Fruit fly (Drosophila melanogaster) whole organism, embryonic: Measurements from ENCODE around the gene CG10064.
A peak's percentile ranks its signal among the peaks of the same experiment; 100 is the strongest.

Source experiments
- CG10274 ChIP-seq: fragments of 200-800 bp; sonication (Bioruptor generic); optimal IDR thresholded peaks from 3 replicates; lab custom pipeline; 2017; ENCODE audit warnings: missing biosample characterization, mild to moderate bottlenecking, missing genetic modification characterization
- CG10366 ChIP-seq: fragments of 200-800 bp; sonication (Bioruptor generic); IDR thresholded peaks from 2 replicates; pipeline ENCODE4 v1.3.6; 2022; ENCODE audit warnings: missing biosample characterization, missing genetic modification characterization
- CG10462 ChIP-seq: fragments of 200-800 bp; sonication (Bioruptor generic); optimal IDR thresholded peaks from 2 replicates; lab custom pipeline; 2016; ENCODE audit warnings: missing biosample characterization, missing genetic modification characterization
- CG11696 ChIP-seq: fragments of 200-800 bp; sonication (Bioruptor generic); IDR thresholded peaks from 2 replicates; pipeline ENCODE4 v1.3.6; 2022; ENCODE audit warnings: missing biosample characterization, missing genetic modification characterization
- CG11723 ChIP-seq: fragments of 200-800 bp; sonication (Bioruptor generic); optimal IDR thresholded peaks from 2 replicates; lab custom pipeline; 2017; ENCODE audit warnings: missing biosample characterization, mild to moderate bottlenecking, missing genetic modification characterization
- CG12236 ChIP-seq: fragments of 200-800 bp; sonication (Bioruptor generic); optimal IDR thresholded peaks from 2 replicates; lab custom pipeline; 2016; ENCODE audit warnings: missing biosample characterization, missing genetic modification characterization
- CG16779 ChIP-seq: fragments of 200-800 bp; sonication (Bioruptor generic); IDR thresholded peaks from 2 replicates; pipeline ENCODE4 v1.3.6; 2022; ENCODE audit warnings: missing biosample characterization, missing genetic modification characterization
- CG16813 ChIP-seq: fragments of 200-800 bp; sonication (Bioruptor generic); IDR thresholded peaks from 3 replicates; pipeline ENCODE4 v1.3.6; 2022; ENCODE audit warnings: missing biosample characterization, missing genetic modification characterization; ENCODE audit not compliant: partially characterized antibody
- CG17361 ChIP-seq: fragments of 200-800 bp; sonication (Bioruptor generic); IDR thresholded peaks from 3 replicates; pipeline ENCODE4 v1.3.6; 2022; ENCODE audit warnings: missing biosample characterization, missing genetic modification characterization
- CG1792 ChIP-seq: fragments of 200-800 bp; sonication (Bioruptor generic); optimal IDR thresholded peaks from 2 replicates; lab custom pipeline; 2016; ENCODE audit warnings: missing biosample characterization, missing genetic modification characterization
- CG18764 ChIP-seq: fragments of 200-800 bp; sonication (Bioruptor generic); optimal IDR thresholded peaks from 3 replicates; lab custom pipeline; 2016; ENCODE audit warnings: missing biosample characterization, missing genetic modification characterization
- CG2199 ChIP-seq: fragments of 200-800 bp; sonication (Bioruptor generic); IDR thresholded peaks from 3 replicates; pipeline ENCODE4 v1.3.6; 2022; ENCODE audit warnings: missing biosample characterization, missing genetic modification characterization
- CG2678 ChIP-seq: fragments of 200-800 bp; sonication (Bioruptor generic); optimal IDR thresholded peaks from 3 replicates; lab custom pipeline; 2019; ENCODE audit warnings: missing biosample characterization, mild to moderate bottlenecking, missing genetic modification characterization, moderate library complexity
- CG34422 ChIP-seq: fragments of 200-800 bp; sonication (Bioruptor generic); IDR thresholded peaks from 3 replicates; pipeline ENCODE4 v1.3.6; 2022; ENCODE audit warnings: missing biosample characterization, missing genetic modification characterization
- CG4730 ChIP-seq: fragments of 200-800 bp; sonication (Bioruptor generic); IDR thresholded peaks from 2 replicates; pipeline ENCODE4 v1.3.6; 2022; ENCODE audit warnings: missing biosample characterization, missing genetic modification characterization
- CG6254 ChIP-seq: fragments of 200-800 bp; sonication (Bioruptor generic); optimal IDR thresholded peaks from 3 replicates; lab custom pipeline; 2017; ENCODE audit warnings: mild to moderate bottlenecking, missing biosample characterization, missing genetic modification reagents, missing genetic modification characterization
- CG7786 ChIP-seq: fragments of 200-800 bp; sonication (Bioruptor generic); optimal IDR thresholded peaks from 2 replicates; lab custom pipeline; 2016; ENCODE audit warnings: missing biosample characterization, missing genetic modification characterization
- CG7963 ChIP-seq: fragments of 200-800 bp; sonication (Bioruptor generic); IDR thresholded peaks from 3 replicates; pipeline ENCODE4 v1.3.6; 2022; ENCODE audit warnings: missing biosample characterization, missing genetic modification characterization; ENCODE audit not compliant: partially characterized antibody
- CG9215 ChIP-seq: fragments of 200-800 bp; sonication (Bioruptor generic); IDR thresholded peaks from 2 replicates; pipeline ENCODE4 v1.3.6; 2022; ENCODE audit warnings: missing biosample characterization, missing genetic modification characterization
- CG9932 ChIP-seq: fragments of 200-800 bp; sonication (Bioruptor generic); IDR thresholded peaks from 2 replicates; pipeline ENCODE4 v1.3.6; 2022; ENCODE audit warnings: missing biosample characterization, missing genetic modification characterization
- CkIIα-i1 ChIP-seq: fragments of 200-800 bp; sonication (Bioruptor generic); IDR thresholded peaks from 2 replicates; pipeline ENCODE4 v1.3.6; 2022; ENCODE audit warnings: missing biosample characterization, missing genetic modification characterization
- Doc2 ChIP-seq: fragments of 200-800 bp; sonication (Bioruptor generic); IDR thresholded peaks from 2 replicates; pipeline ENCODE4 v1.3.6; 2022; ENCODE audit warnings: missing biosample characterization, missing genetic modification characterization
- Fer3 ChIP-seq: fragments of 200-800 bp; sonication (Bioruptor generic); optimal IDR thresholded peaks from 2 replicates; lab custom pipeline; 2018; ENCODE audit warnings: missing biosample characterization, mild to moderate bottlenecking, missing genetic modification characterization, moderate library complexity
- H15 ChIP-seq: fragments of 200-800 bp; sonication (Bioruptor generic); IDR thresholded peaks from 3 replicates; pipeline ENCODE4 v1.3.6; 2022; ENCODE audit warnings: missing biosample characterization, missing genetic modification characterization
- HLH4C ChIP-seq: fragments of 200-800 bp; sonication (Bioruptor generic); IDR thresholded peaks from 3 replicates; pipeline ENCODE4 v1.3.6; 2022; ENCODE audit warnings: missing biosample characterization, missing genetic modification characterization; ENCODE audit not compliant: partially characterized antibody
- Hey ChIP-seq: fragments of 200-800 bp; sonication (Bioruptor generic); optimal IDR thresholded peaks from 3 replicates; lab custom pipeline; 2018; ENCODE audit warnings: missing biosample characterization, mild to moderate bottlenecking, missing genetic modification characterization
- Jarid2 ChIP-seq: fragments of 200-800 bp; sonication (Bioruptor generic); optimal IDR thresholded peaks from 3 replicates; lab custom pipeline; 2017; ENCODE audit warnings: mild to moderate bottlenecking, missing biosample characterization, missing genetic modification reagents, missing genetic modification characterization
- Kr ChIP-seq: fragments of 200-800 bp; sonication (Bioruptor generic); optimal IDR thresholded peaks from 2 replicates; lab custom pipeline; 2017; ENCODE audit warnings: missing biosample characterization, mild to moderate bottlenecking, missing genetic modification characterization
- Ssrp ChIP-seq: fragments of 200-800 bp; sonication (Bioruptor generic); optimal IDR thresholded peaks from 2 replicates; lab custom pipeline; 2018; ENCODE audit warnings: missing biosample characterization, mild to moderate bottlenecking, missing genetic modification characterization, moderate library complexity
- az2 ChIP-seq: fragments of 200-800 bp; sonication (Bioruptor generic); optimal IDR thresholded peaks from 3 replicates; lab custom pipeline; 2016; ENCODE audit warnings: missing biosample characterization, missing genetic modification characterization
- br ChIP-seq: fragments of >200 bp; optimal IDR thresholded peaks from 2 replicates; lab custom pipeline; 2017
- corto ChIP-seq: fragments of 200-800 bp; sonication (Bioruptor generic); optimal IDR thresholded peaks from 2 replicates; lab custom pipeline; 2016; ENCODE audit warnings: missing biosample characterization, mild to moderate bottlenecking, missing genetic modification characterization, moderate library complexity
- croc ChIP-seq: fragments of 200-800 bp; sonication (Bioruptor generic); conservative IDR thresholded peaks from 3 replicates; pipeline ENCODE4 v1.3.6; 2022; ENCODE audit warnings: missing biosample characterization, missing genetic modification characterization
- disco-r ChIP-seq: fragments of 200-800 bp; sonication (Bioruptor generic); optimal IDR thresholded peaks from 2 replicates; lab custom pipeline; 2016; ENCODE audit warnings: missing biosample characterization, missing genetic modification characterization
- gsb-n ChIP-seq: fragments of 200-800 bp; sonication (Bioruptor generic); optimal IDR thresholded peaks from 3 replicates; lab custom pipeline; 2018; ENCODE audit warnings: missing biosample characterization, mild to moderate bottlenecking, missing genetic modification characterization
- gt ChIP-seq: fragments of 200-800 bp; sonication (Bioruptor generic); IDR thresholded peaks from 2 replicates; pipeline ENCODE4 v1.3.6; 2022; ENCODE audit warnings: missing biosample characterization, missing genetic modification characterization
- hb ChIP-seq: fragments of 200-800 bp; sonication (Bioruptor generic); IDR thresholded peaks from 3 replicates; pipeline ENCODE4 v1.3.6; 2022; ENCODE audit warnings: missing biosample characterization, missing genetic modification characterization; ENCODE audit not compliant: partially characterized antibody
- lov ChIP-seq, 2 experiments: fragments of 200-800 bp in 1 of 2; fragments of >200 bp in 1 of 2; sonication (Bioruptor generic) in 1 of 2; IDR thresholded peaks in 1 of 2; optimal IDR thresholded peaks in 1 of 2; 2 replicates in 1 of 2; 3 replicates in 1 of 2; pipeline versions ENCODE4 v1.3.6 to Lab custom; 2017 to 2022; ENCODE audit warnings: missing biosample characterization in 1 of 2, missing genetic modification characterization in 1 of 2
- mam ChIP-seq: fragments of 200-800 bp; sonication (Bioruptor generic); optimal IDR thresholded peaks from 3 replicates; lab custom pipeline; 2016; ENCODE audit warnings: missing biosample characterization, missing genetic modification characterization
- pan ChIP-seq, 4 experiments: fragments of >200 bp in 3 of 4; fragments of 200-800 bp in 1 of 4; sonication (Bioruptor generic) in 1 of 4; optimal IDR thresholded peaks in 3 of 4; IDR thresholded peaks in 1 of 4; 2 replicates each; pipeline versions ENCODE4 v1.3.6 to Lab custom; 2017 to 2022; ENCODE audit warnings: missing biosample characterization in 2 of 4, missing genetic modification characterization in 2 of 4, mixed read lengths in 1 of 4
- peb ChIP-seq: fragments of 200-800 bp; sonication (Bioruptor generic); IDR thresholded peaks from 2 replicates; pipeline ENCODE4 v1.3.6; 2022; ENCODE audit warnings: missing biosample characterization, missing genetic modification characterization
- psq ChIP-seq: fragments of 200-800 bp; sonication (Bioruptor generic); optimal IDR thresholded peaks from 2 replicates; lab custom pipeline; 2017; ENCODE audit warnings: missing biosample characterization, missing genetic modification characterization
- pum ChIP-seq: fragments of 200-800 bp; sonication (Bioruptor generic); optimal IDR thresholded peaks from 2 replicates; lab custom pipeline; 2016; ENCODE audit warnings: missing biosample characterization, missing genetic modification characterization
- sqz ChIP-seq: fragments of 200-800 bp; sonication (Bioruptor generic); optimal IDR thresholded peaks from 3 replicates; lab custom pipeline; 2018; ENCODE audit warnings: missing biosample characterization, mild to moderate bottlenecking, missing genetic modification characterization
- trh ChIP-seq: fragments of 200-800 bp; sonication (Bioruptor generic); optimal IDR thresholded peaks from 2 replicates; lab custom pipeline; 2016; ENCODE audit warnings: missing biosample characterization, missing genetic modification characterization
- zen ChIP-seq: fragments of 200-800 bp; sonication (Bioruptor generic); optimal IDR thresholded peaks from 3 replicates; lab custom pipeline; 2018; ENCODE audit warnings: missing biosample characterization, mild to moderate bottlenecking, missing genetic modification characterization, moderate library complexity
- zen2 ChIP-seq: fragments of 200-800 bp; sonication (Bioruptor generic); IDR thresholded peaks from 3 replicates; pipeline ENCODE4 v1.3.6; 2022; ENCODE audit warnings: missing biosample characterization, missing genetic modification characterization; ENCODE audit not compliant: partially characterized antibody
- zf30C ChIP-seq: fragments of 200-800 bp; sonication (Bioruptor generic); optimal IDR thresholded peaks from 3 replicates; lab custom pipeline; 2018; ENCODE audit warnings: missing biosample characterization, mild to moderate bottlenecking, missing genetic modification characterization

Gene CG10064

DNA sequence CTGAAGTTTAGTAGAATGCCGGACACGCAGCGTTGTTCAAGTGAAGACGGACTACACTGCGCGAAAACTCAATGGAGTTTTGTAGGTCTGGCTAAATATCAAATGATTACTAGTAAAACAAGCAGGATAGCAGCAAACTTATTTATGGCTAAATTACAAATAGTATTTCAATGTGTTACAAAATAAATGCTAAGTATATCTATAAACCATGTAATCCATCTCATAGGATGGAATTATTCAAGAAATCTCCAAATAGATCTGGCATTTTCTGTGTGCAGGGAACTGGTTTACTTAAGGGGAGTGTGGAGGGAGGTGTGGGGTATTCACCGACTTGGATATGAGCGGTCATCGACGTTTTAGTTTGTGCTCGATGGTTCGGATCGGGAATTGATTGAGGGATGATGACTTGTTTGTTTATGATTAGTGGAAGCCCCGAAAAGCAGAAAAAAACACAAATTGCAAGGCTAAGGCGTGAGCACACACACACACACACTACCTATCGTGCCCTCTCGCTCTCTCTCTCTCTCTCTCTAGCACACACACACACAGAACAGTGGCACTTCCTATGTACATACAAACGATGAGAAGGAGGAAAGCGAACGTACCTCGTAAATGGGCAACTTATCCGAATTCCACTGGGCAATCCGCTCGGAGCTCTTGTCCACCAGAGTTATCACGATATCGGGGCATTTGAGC, 3.8 kb downstream of the CG10064 start (continued):
- peak; percentile 89 for TF ChIP-seq CG2678 (tag; lab: Kevin White, UChicago)
- TF ChIP-seq CG16779 (GFP tag; lab: Robert Waterston, UW) = 0 out of 2 replicates have a peak, but pooled peaks have one; percentile 46
- TF ChIP-seq gsb-n = peak; percentile 84
- TF ChIP-seq CG9215 (GFP tag; lab: Robert Waterston, UW) = peak; percentile 58; the same call in 1 of the 2 replicates
- TF ChIP-seq psq (GFP tag; lab: Kevin White, UChicago) = no peak
- TF ChIP-seq CG2199 (GFP tag; lab: Robert Waterston, UW) = peak; percentile 78; the same call in 1 of the 3 replicates
- TF ChIP-seq CkIIα-i1 (GFP tag; lab: Robert Waterston, UW) = 0 out of 2 replicates have a peak, but pooled peaks have one; percentile 57
- peak; percentile 51; the same call in 1 of the 2 replicates for TF ChIP-seq CG4730 (GFP tag; lab: Robert Waterston, UW)
- no peak for TF ChIP-seq Jarid2
- no peak for TF ChIP-seq hb
- peak; percentile 83 for TF ChIP-seq Ssrp (tag; lab: Kevin White, UChicago)
- TF ChIP-seq H15 = 0 out of 3 replicates have a peak, but pooled peaks have one; percentile 15
- TF ChIP-seq CG10366 (GFP tag; lab: Robert Waterston, UW) = peak; percentile 67
- TF ChIP-seq CG6254 (GFP tag; lab: Kevin White, UChicago) = peak; percentile 62
- peak; percentile 41; the same call in 1 of the 2 replicates for TF ChIP-seq CG11696
- peak; percentile 63 for TF ChIP-seq CG9932 (GFP tag; lab: Robert Waterston, UW)
- TF ChIP-seq CG18764 (GFP tag; lab: Kevin White, UChicago) = peak; percentile 63
- peak; percentile 79 for TF ChIP-seq CG10462 (GFP tag; lab: Kevin White, UChicago)
- TF ChIP-seq corto (GFP tag; lab: Kevin White, UChicago) = no peak
- TF ChIP-seq CG12236 (GFP tag; lab: Kevin White, UChicago) = peak; percentile 82
- TF ChIP-seq pan (optimal IDR thresholded peaks at IDR 0.05; lab: Kevin White, UChicago) = no peak
- peak in 1 of 2 experiments; percentile 72 for TF ChIP-seq pan (GFP tag; optimal IDR thresholded peaks at IDR 0.05 in 1 of 2, IDR thresholded peaks at IDR 0.05 in 1 of 2)
- TF ChIP-seq CG17361 (GFP tag; lab: Robert Waterston, UW) = peak; percentile 80
- TF ChIP-seq pum = peak; percentile 70
- TF ChIP-seq Kr = no peak
- TF ChIP-seq CG7786 = peak; percentile 78
- TF ChIP-seq CG11723 = peak; percentile 79
- no peak for TF ChIP-seq zen2 (GFP tag; lab: Robert Waterston, UW)
- TF ChIP-seq HLH4C (GFP tag; lab: Robert Waterston, UW) = no peak
- TF ChIP-seq croc (GFP tag; lab: Robert Waterston, UW) = peak; percentile 64; the same call in 2 of the 3 replicates
- TF ChIP-seq Fer3 (tag; lab: Kevin White, UChicago) = peak; percentile 80
- peak; percentile 47; the same call in 1 of the 3 replicates for TF ChIP-seq CG34422 (GFP tag; lab: Robert Waterston, UW)
- TF ChIP-seq disco-r (GFP tag; lab: Kevin White, UChicago) = peak; percentile 1
- TF ChIP-seq Hey = no peak
- 0 out of 2 replicates have a peak, but pooled peaks have one; percentile 34 for TF ChIP-seq peb
- no peak for TF ChIP-seq gt (GFP tag; lab: Robert Waterston, UW)
- TF ChIP-seq CG7963 (GFP tag; lab: Robert Waterston, UW) = no peak
- peak; percentile 78 for TF ChIP-seq trh (GFP tag; lab: Kevin White, UChicago)
- no peak for TF ChIP-seq CG16813 (GFP tag; lab: Robert Waterston, UW)
- peak; percentile 79 for TF ChIP-seq mam (GFP tag; lab: Kevin White, UChicago)
- TF ChIP-seq lov (optimal IDR thresholded peaks at IDR 0.05; lab: Kevin White, UChicago) = no peak
- no peak for TF ChIP-seq lov (GFP tag; IDR thresholded peaks at IDR 0.05; lab: Robert Waterston, UW)
- peak; percentile 34 for TF ChIP-seq zen
- TF ChIP-seq zf30C = peak; percentile 90
- TF ChIP-seq br (lab: Kevin White, UChicago) = no peak
- TF ChIP-seq az2 = peak; percentile 85
- TF ChIP-seq CG1792 (GFP tag; lab: Kevin White, UChicago) = peak; percentile 73
- peak; percentile 35 for TF ChIP-seq CG10274 (GFP tag; lab: Kevin White, UChicago)
- no peak for TF ChIP-seq Doc2 (GFP tag; lab: Robert Waterston, UW)
- TF ChIP-seq sqz (GFP tag; lab: Kevin White, UChicago) = peak; percentile 30
